Worm (Caenorhabditis elegans): ENCODE data around the gene C12D12.3.

Gene C12D12.3

DNA sequence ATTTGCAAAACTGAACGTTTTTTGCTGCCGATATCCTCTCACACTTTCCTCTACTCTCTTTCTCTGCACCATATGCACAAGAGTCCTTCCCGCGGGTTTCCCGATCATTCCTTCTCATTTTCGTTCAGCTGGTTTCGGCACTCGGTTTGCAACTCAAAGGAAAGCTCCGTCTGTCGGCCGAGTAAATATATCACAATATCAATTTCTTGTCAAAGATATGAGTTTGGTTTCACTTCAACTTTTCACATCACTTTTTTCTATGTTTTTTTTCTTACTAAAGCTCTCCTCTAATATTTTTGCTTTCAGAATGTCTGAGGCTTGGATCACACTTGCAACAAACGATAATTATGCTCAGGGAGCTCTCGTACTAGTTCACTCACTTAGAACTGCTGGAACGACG lies 48.2 kb downstream of the C12D12.3 start, which contains the start of gene gyg-1:
gyg-1 (plus strand) TSS at position 301 of the 400 bp plus-strand sequence.
- TF ChIP-seq W03F9.2 (tag; optimal IDR thresholded peaks at IDR 0.05) (no peak), dao-5 (tag; optimal IDR thresholded peaks at IDR 0.05) (no peak), him-1 (tag; optimal IDR thresholded peaks at IDR 0.05) (no peak)

DNA sequence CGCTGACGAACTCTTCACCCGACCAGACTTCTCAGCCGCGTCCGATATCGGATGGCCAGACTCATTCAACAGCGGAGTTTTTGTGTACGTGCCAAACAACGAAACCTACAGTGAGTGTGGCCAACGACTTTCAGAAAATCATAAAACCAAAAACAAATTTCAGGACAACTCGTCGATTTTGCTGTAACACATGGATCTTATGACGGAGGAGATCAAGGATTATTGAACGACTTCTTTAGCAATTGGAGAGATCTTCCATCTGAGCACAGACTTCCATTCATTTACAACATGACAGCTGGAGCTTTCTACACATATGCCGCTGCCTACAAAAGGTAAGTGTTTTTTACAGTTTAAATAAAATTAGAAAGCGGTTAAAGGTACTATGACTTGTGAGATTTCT lies 49.0 kb downstream of the C12D12.3 start:
- TF ChIP-seq dao-5 (tag; optimal IDR thresholded peaks at IDR 0.05): no peak
- no peak for TF ChIP-seq W03F9.2 (tag; optimal IDR thresholded peaks at IDR 0.05)
- TF ChIP-seq him-1 (tag; optimal IDR thresholded peaks at IDR 0.05): no peak

DNA sequence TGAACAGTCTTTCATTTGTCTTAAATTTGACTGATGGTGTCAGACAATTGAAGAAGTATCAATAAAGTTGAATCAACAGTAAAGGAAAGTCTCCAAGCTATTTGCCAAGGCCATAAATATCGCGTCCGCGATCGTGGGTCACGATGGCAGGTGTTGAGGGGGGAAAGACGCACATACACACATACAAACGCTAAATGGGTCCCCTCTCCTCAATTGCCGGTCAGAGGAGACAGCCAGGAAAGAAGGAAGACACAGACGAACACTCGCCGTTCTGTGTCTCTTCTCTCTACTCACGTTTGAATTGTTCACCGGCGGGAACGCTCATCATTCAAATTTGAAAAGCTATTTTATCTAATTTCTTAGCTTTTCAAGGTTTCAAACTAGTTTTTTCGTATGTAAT lies 51.8 kb downstream of the C12D12.3 start:
- TF ChIP-seq him-1 (tag; optimal IDR thresholded peaks at IDR 0.05) (peak; percentile 14), W03F9.2 (tag; optimal IDR thresholded peaks at IDR 0.05) (no peak)
